Fruit fly (Drosophila melanogaster) whole organism, embryonic: ENCODE measurements around the gene CG1307.

Source experiments
- Abd-B ChIP-seq: fragments of 200-800 bp; sonication (Bioruptor generic); optimal IDR thresholded peaks from 2 replicates; lab custom pipeline; 2018; ENCODE audit warnings: missing biosample characterization, mild to moderate bottlenecking, missing genetic modification characterization, moderate library complexity
- B-H1 ChIP-seq: fragments of 200-800 bp; sonication (Bioruptor generic); IDR thresholded peaks from 3 replicates; pipeline ENCODE4 v1.3.6; 2022; ENCODE audit warnings: missing biosample characterization, missing genetic modification characterization
- Bteb2 ChIP-seq: fragments of 200-800 bp; sonication (Bioruptor generic); optimal IDR thresholded peaks from 2 replicates; lab custom pipeline; 2016; ENCODE audit warnings: missing biosample characterization, missing genetic modification characterization
- CG10147 ChIP-seq: fragments of 200-800 bp; sonication (Bioruptor generic); optimal IDR thresholded peaks from 2 replicates; lab custom pipeline; 2019; ENCODE audit warnings: missing biosample characterization, mild to moderate bottlenecking, missing genetic modification characterization, moderate library complexity
- CG10209 ChIP-seq: fragments of 200-800 bp; sonication (Bioruptor generic); optimal IDR thresholded peaks from 3 replicates; lab custom pipeline; 2017; ENCODE audit warnings: missing biosample characterization, mild to moderate bottlenecking, missing genetic modification characterization, missing genetic modification reagents
- CG11696 ChIP-seq: fragments of 200-800 bp; sonication (Bioruptor generic); IDR thresholded peaks from 2 replicates; pipeline ENCODE4 v1.3.6; 2022; ENCODE audit warnings: missing biosample characterization, missing genetic modification characterization
- CG12071 ChIP-seq: fragments of 200-800 bp; sonication (Bioruptor generic); optimal IDR thresholded peaks from 3 replicates; lab custom pipeline; 2018; ENCODE audit warnings: missing biosample characterization, mild to moderate bottlenecking, missing genetic modification characterization
- CG12155 ChIP-seq: fragments of 200-800 bp; sonication (Bioruptor generic); optimal IDR thresholded peaks from 3 replicates; lab custom pipeline; 2016; ENCODE audit warnings: missing biosample characterization, missing genetic modification characterization
- CG12744 ChIP-seq: fragments of 200-800 bp; sonication (Bioruptor generic); optimal IDR thresholded peaks from 2 replicates; lab custom pipeline; 2016; ENCODE audit warnings: missing biosample characterization, missing genetic modification characterization
- CG13287 ChIP-seq: fragments of 200-800 bp; sonication (Bioruptor generic); IDR thresholded peaks from 2 replicates; pipeline ENCODE4 v1.3.6; 2022; ENCODE audit warnings: missing biosample characterization, missing genetic modification characterization; ENCODE audit not compliant: partially characterized antibody
- CG14965 ChIP-seq: fragments of 200-800 bp; sonication (Bioruptor generic); optimal IDR thresholded peaks from 2 replicates; lab custom pipeline; 2016; ENCODE audit warnings: missing biosample characterization, missing genetic modification characterization, borderline replicate concordance
- CG16779 ChIP-seq: fragments of 200-800 bp; sonication (Bioruptor generic); IDR thresholded peaks from 2 replicates; pipeline ENCODE4 v1.3.6; 2022; ENCODE audit warnings: missing biosample characterization, missing genetic modification characterization
- CG1792 ChIP-seq: fragments of 200-800 bp; sonication (Bioruptor generic); optimal IDR thresholded peaks from 2 replicates; lab custom pipeline; 2016; ENCODE audit warnings: missing biosample characterization, missing genetic modification characterization
- CG1832 ChIP-seq: fragments of 200-800 bp; sonication (Bioruptor generic); optimal IDR thresholded peaks from 2 replicates; lab custom pipeline; 2017; ENCODE audit warnings: missing biosample characterization, mild to moderate bottlenecking, missing genetic modification characterization, inconsistent platforms
- CG18764 ChIP-seq: fragments of 200-800 bp; sonication (Bioruptor generic); optimal IDR thresholded peaks from 3 replicates; lab custom pipeline; 2016; ENCODE audit warnings: missing biosample characterization, missing genetic modification characterization
- CG2120 ChIP-seq: fragments of 200-800 bp; sonication (Bioruptor generic); optimal IDR thresholded peaks from 3 replicates; lab custom pipeline; 2016; ENCODE audit warnings: missing biosample characterization, missing genetic modification characterization
- CG3163 ChIP-seq: fragments of 200-800 bp; sonication (Bioruptor generic); optimal IDR thresholded peaks from 3 replicates; lab custom pipeline; 2016; ENCODE audit warnings: missing biosample characterization, missing genetic modification characterization
- CG34422 ChIP-seq: fragments of 200-800 bp; sonication (Bioruptor generic); IDR thresholded peaks from 3 replicates; pipeline ENCODE4 v1.3.6; 2022; ENCODE audit warnings: missing biosample characterization, missing genetic modification characterization
- CG3726 ChIP-seq: fragments of 200-800 bp; sonication (Bioruptor generic); IDR thresholded peaks from 3 replicates; pipeline ENCODE4, ENCODE4 v1.3.6; 2022; ENCODE audit warnings: missing biosample characterization, missing genetic modification characterization
- CG4820 ChIP-seq: fragments of 200-800 bp; sonication (Bioruptor generic); optimal IDR thresholded peaks from 3 replicates; lab custom pipeline; 2016; ENCODE audit warnings: missing biosample characterization, missing genetic modification characterization
- CG6272 ChIP-seq: fragments of 200-800 bp; sonication (Bioruptor generic); IDR thresholded peaks from 2 replicates; pipeline ENCODE4 v1.3.6; 2022; ENCODE audit warnings: missing biosample characterization, missing genetic modification characterization
- CG7372 ChIP-seq: fragments of 200-800 bp; sonication (Bioruptor generic); IDR thresholded peaks from 2 replicates; pipeline ENCODE4 v1.3.6; 2022; ENCODE audit warnings: missing biosample characterization, missing genetic modification characterization
- CG8281 ChIP-seq: fragments of 200-800 bp; sonication (Bioruptor generic); optimal IDR thresholded peaks from 2 replicates; lab custom pipeline; 2018; ENCODE audit warnings: missing biosample characterization, mild to moderate bottlenecking, missing genetic modification characterization, moderate library complexity
- CG9215 ChIP-seq: fragments of 200-800 bp; sonication (Bioruptor generic); IDR thresholded peaks from 2 replicates; pipeline ENCODE4 v1.3.6; 2022; ENCODE audit warnings: missing biosample characterization, missing genetic modification characterization
- Drgx ChIP-seq: fragments of 200-800 bp; sonication (Bioruptor generic); IDR thresholded peaks from 2 replicates; pipeline ENCODE4 v1.3.6; 2022; ENCODE audit warnings: missing biosample characterization, missing genetic modification characterization
- HLH4C ChIP-seq: fragments of 200-800 bp; sonication (Bioruptor generic); IDR thresholded peaks from 3 replicates; pipeline ENCODE4 v1.3.6; 2022; ENCODE audit warnings: missing biosample characterization, missing genetic modification characterization; ENCODE audit not compliant: partially characterized antibody
- HLHmδ ChIP-seq: fragments of 200-800 bp; sonication (Bioruptor generic); optimal IDR thresholded peaks from 2 replicates; lab custom pipeline; 2018; ENCODE audit warnings: missing biosample characterization, mild to moderate bottlenecking, missing genetic modification characterization, moderate library complexity
- Hmx ChIP-seq: fragments of 200-800 bp; sonication (Bioruptor generic); optimal IDR thresholded peaks from 2 replicates; lab custom pipeline; 2016; ENCODE audit warnings: missing biosample characterization, missing genetic modification characterization
- Hr51 ChIP-seq, 2 experiments: fragments of 200-800 bp; sonication (Bioruptor generic); optimal IDR thresholded peaks; 2 replicates in 1 of 2; 3 replicates in 1 of 2; lab custom pipeline; 2016 to 2018; ENCODE audit warnings: missing biosample characterization in 2 of 2, missing genetic modification characterization in 2 of 2, mild to moderate bottlenecking in 1 of 2, moderate library complexity in 1 of 2
- Sox102F ChIP-seq: fragments of 200-800 bp; sonication (Bioruptor generic); optimal IDR thresholded peaks from 2 replicates; lab custom pipeline; 2018; ENCODE audit warnings: missing biosample characterization, mild to moderate bottlenecking, missing genetic modification characterization, moderate library complexity
- Xrp1 ChIP-seq: fragments of 200-800 bp; sonication (Bioruptor generic); IDR thresholded peaks from 2 replicates; pipeline ENCODE4 v1.3.6; 2022; ENCODE audit warnings: missing biosample characterization, missing genetic modification characterization
- chn ChIP-seq: fragments of 200-800 bp; sonication (Bioruptor generic); optimal IDR thresholded peaks from 2 replicates; lab custom pipeline; 2016; ENCODE audit warnings: missing biosample characterization, missing genetic modification characterization
- dmrt99B ChIP-seq: fragments of 200-800 bp; sonication (Bioruptor generic); optimal IDR thresholded peaks from 2 replicates; lab custom pipeline; 2018; ENCODE audit warnings: missing biosample characterization, mild to moderate bottlenecking, missing genetic modification characterization, moderate library complexity
- fd96Cb ChIP-seq: fragments of 200-800 bp; sonication (Bioruptor generic); optimal IDR thresholded peaks from 2 replicates; lab custom pipeline; 2018; ENCODE audit warnings: missing biosample characterization, mild to moderate bottlenecking, missing genetic modification characterization, moderate library complexity
- insv ChIP-seq, 2 experiments: fragments of 200-800 bp; sonication (Bioruptor generic); optimal IDR thresholded peaks; 3 replicates each; lab custom pipeline; 2016 to 2018; ENCODE audit warnings: missing biosample characterization in 2 of 2, missing genetic modification characterization in 2 of 2
- kah ChIP-seq: fragments of 200-800 bp; sonication (Bioruptor generic); optimal IDR thresholded peaks from 2 replicates; lab custom pipeline; 2018; ENCODE audit warnings: missing biosample characterization, mild to moderate bottlenecking, missing genetic modification characterization
- lov ChIP-seq, 2 experiments: fragments of 200-800 bp in 1 of 2; fragments of >200 bp in 1 of 2; sonication (Bioruptor generic) in 1 of 2; IDR thresholded peaks in 1 of 2; optimal IDR thresholded peaks in 1 of 2; 2 replicates in 1 of 2; 3 replicates in 1 of 2; pipeline versions ENCODE4 v1.3.6 to Lab custom; 2017 to 2022; ENCODE audit warnings: missing biosample characterization in 1 of 2, missing genetic modification characterization in 1 of 2
- mld ChIP-seq: fragments of 200-800 bp; sonication (Bioruptor generic); IDR thresholded peaks from 3 replicates; pipeline ENCODE4 v1.3.6; 2022; ENCODE audit warnings: missing biosample characterization, missing genetic modification characterization; ENCODE audit not compliant: partially characterized antibody
- peb ChIP-seq: fragments of 200-800 bp; sonication (Bioruptor generic); IDR thresholded peaks from 2 replicates; pipeline ENCODE4 v1.3.6; 2022; ENCODE audit warnings: missing biosample characterization, missing genetic modification characterization
- pum ChIP-seq: fragments of 200-800 bp; sonication (Bioruptor generic); optimal IDR thresholded peaks from 2 replicates; lab custom pipeline; 2016; ENCODE audit warnings: missing biosample characterization, missing genetic modification characterization
- repo ChIP-seq: fragments of 200-800 bp; sonication (Bioruptor generic); optimal IDR thresholded peaks from 2 replicates; lab custom pipeline; 2016; ENCODE audit warnings: missing biosample characterization, missing genetic modification characterization
- sc ChIP-seq, 3 experiments: fragments of >200 bp in 2 of 3; fragments of 200-800 bp in 1 of 3; sonication (Bioruptor generic) in 1 of 3; optimal IDR thresholded peaks; 2 replicates in 2 of 3; 3 replicates in 1 of 3; lab custom pipeline; 2017; ENCODE audit warnings: mild to moderate bottlenecking in 1 of 3, missing biosample characterization in 1 of 3, missing genetic modification characterization in 1 of 3, missing genetic modification reagents in 1 of 3
- sd ChIP-seq: fragments of 200-800 bp; sonication (Bioruptor generic); optimal IDR thresholded peaks from 3 replicates; lab custom pipeline; 2018; ENCODE audit warnings: missing biosample characterization, mild to moderate bottlenecking, missing genetic modification characterization, moderate library complexity
- sisA ChIP-seq: fragments of 200-800 bp; sonication (Bioruptor generic); IDR thresholded peaks from 2 replicates; pipeline ENCODE4 v1.3.6; 2022; ENCODE audit warnings: missing biosample characterization, missing genetic modification characterization
- so ChIP-seq: fragments of 200-800 bp; sonication (Bioruptor generic); IDR thresholded peaks from 3 replicates; pipeline ENCODE4 v1.3.6; 2022; ENCODE audit warnings: missing biosample characterization, missing genetic modification characterization
- tin ChIP-seq: fragments of 200-800 bp; sonication (Bioruptor generic); optimal IDR thresholded peaks from 3 replicates; lab custom pipeline; 2016; ENCODE audit warnings: missing biosample characterization, missing genetic modification characterization
- tna ChIP-seq: fragments of 200-800 bp; sonication (Bioruptor generic); IDR thresholded peaks from 2 replicates; pipeline ENCODE4 v1.3.6; 2022; ENCODE audit warnings: missing biosample characterization, missing genetic modification characterization; ENCODE audit not compliant: partially characterized antibody
- trem ChIP-seq: fragments of 200-800 bp; optimal IDR thresholded peaks from 3 replicates; lab custom pipeline; 2019; ENCODE audit warnings: missing biosample characterization, mild to moderate bottlenecking, missing genetic modification characterization, moderate library complexity
- zen ChIP-seq: fragments of 200-800 bp; sonication (Bioruptor generic); optimal IDR thresholded peaks from 3 replicates; lab custom pipeline; 2018; ENCODE audit warnings: missing biosample characterization, mild to moderate bottlenecking, missing genetic modification characterization, moderate library complexity
- zen2 ChIP-seq: fragments of 200-800 bp; sonication (Bioruptor generic); IDR thresholded peaks from 3 replicates; pipeline ENCODE4 v1.3.6; 2022; ENCODE audit warnings: missing biosample characterization, missing genetic modification characterization; ENCODE audit not compliant: partially characterized antibody

CG1307 gene

dm6 chr3R:6646740-6647139, 10.5 kb downstream of the CG1307 start, which contains the start of gene Taf1 (continued):
- no peak for TF ChIP-seq CG4820 (GFP tag; lab: Kevin White, UChicago)
- TF ChIP-seq CG14965: no peak
- no peak for TF ChIP-seq CG10147 (GFP tag; lab: Kevin White, UChicago)
- no peak for TF ChIP-seq CG10209
- TF ChIP-seq CG11696 (GFP tag; lab: Robert Waterston, UW): no peak
- no peak for TF ChIP-seq Hr51 (GFP tag; optimal IDR thresholded peaks at IDR 0.05; lab: Kevin White, UChicago)
- TF ChIP-seq mld (GFP tag; lab: Robert Waterston, UW): 0 out of 3 replicates have a peak, but pooled peaks have one; percentile 13
- TF ChIP-seq CG2120 (GFP tag; lab: Kevin White, UChicago): no peak
- no peak for TF ChIP-seq sc (optimal IDR thresholded peaks at IDR 0.05; lab: Kevin White, UChicago)
- TF ChIP-seq sc (GFP tag; optimal IDR thresholded peaks at IDR 0.05; lab: Kevin White, UChicago): no peak
- TF ChIP-seq Hmx (GFP tag; lab: Kevin White, UChicago): no peak
- TF ChIP-seq CG7372 (GFP tag; lab: Robert Waterston, UW): no peak
- no peak for TF ChIP-seq CG6272 (GFP tag; lab: Robert Waterston, UW)
- TF ChIP-seq sd (tag; lab: Kevin White, UChicago): no peak
- TF ChIP-seq CG3163 (GFP tag; lab: Kevin White, UChicago): no peak
- TF ChIP-seq CG12744 (GFP tag; lab: Kevin White, UChicago): no peak
- TF ChIP-seq zen: peak; percentile 39
- TF ChIP-seq Abd-B: no peak
- TF ChIP-seq CG9215: no peak
- no peak for TF ChIP-seq CG3726 (GFP tag; lab: Robert Waterston, UW)
- no peak for TF ChIP-seq CG12155 (GFP tag; lab: Kevin White, UChicago)
- TF ChIP-seq repo (GFP tag; lab: Kevin White, UChicago): no peak
- no peak for TF ChIP-seq pum
- TF ChIP-seq fd96Cb (tag; lab: Kevin White, UChicago): no peak
- no peak for TF ChIP-seq HLHmδ (GFP tag; lab: Kevin White, UChicago)
- TF ChIP-seq CG1792 (GFP tag; lab: Kevin White, UChicago): no peak
- TF ChIP-seq dmrt99B: no peak
- no peak for TF ChIP-seq CG12071 (GFP tag; lab: Kevin White, UChicago)
- TF ChIP-seq CG34422 (GFP tag; lab: Robert Waterston, UW): peak; percentile 92
- peak; percentile 52 for TF ChIP-seq CG13287 (GFP tag; lab: Robert Waterston, UW)
- no peak for TF ChIP-seq CG18764
- no peak for TF ChIP-seq Xrp1 (GFP tag; lab: Robert Waterston, UW)
- no peak for TF ChIP-seq peb (GFP tag; lab: Robert Waterston, UW)
- no peak for TF ChIP-seq CG16779 (GFP tag; lab: Robert Waterston, UW)
- no peak for TF ChIP-seq so (GFP tag; lab: Robert Waterston, UW)
- TF ChIP-seq tin (GFP tag; lab: Kevin White, UChicago): no peak
- peak; percentile 66 for TF ChIP-seq trem (tag; lab: Kevin White, UChicago)
- no peak for TF ChIP-seq sisA (GFP tag; lab: Robert Waterston, UW)
- TF ChIP-seq chn (GFP tag; lab: Kevin White, UChicago): no peak
- no peak for TF ChIP-seq kah (GFP tag; lab: Kevin White, UChicago)
- TF ChIP-seq B-H1 (GFP tag; lab: Robert Waterston, UW): no peak
- TF ChIP-seq CG1832: no peak
- no peak for TF ChIP-seq CG8281
- 0 out of 3 replicates have a peak, but pooled peaks have one; percentile 37 for TF ChIP-seq HLH4C (GFP tag; lab: Robert Waterston, UW)
- TF ChIP-seq zen2: no peak
- TF ChIP-seq insv (GFP tag; optimal IDR thresholded peaks at IDR 0.05; lab: Kevin White, UChicago): peak in 1 of 2 experiments; percentile 30
- no peak for TF ChIP-seq Bteb2
- no peak for TF ChIP-seq lov (optimal IDR thresholded peaks at IDR 0.05; lab: Kevin White, UChicago)
- TF ChIP-seq lov (GFP tag; IDR thresholded peaks at IDR 0.05; lab: Robert Waterston, UW): no peak
- no peak for TF ChIP-seq Drgx
- TF ChIP-seq Sox102F: no peak
- no peak for TF ChIP-seq tna (GFP tag; lab: Robert Waterston, UW)
